Worm (Caenorhabditis elegans) whole organism, L4 larva: ENCODE results near the gene C16C4.17.

ENCODE experiments used
- D1046.2 ChIP-seq: fragments of 200-800 bp; sonication (Bioruptor generic); IDR thresholded peaks from 2 replicates; pipeline ENCODE4 v1.3.6; 2022; ENCODE audit warnings: missing genetic modification characterization, missing compliant biosample characterization
- R02D3.7 ChIP-seq: fragments of 150-350 bp; sonication (generic microtip); optimal IDR thresholded peaks from 3 replicates; lab custom pipeline; 2014; ENCODE audit warnings: missing biosample characterization, missing genetic modification characterization
- Y48G9A.11 ChIP-seq: fragments of 200-800 bp; sonication (Bioruptor generic); IDR thresholded peaks from 2 replicates; pipeline ENCODE4 v1.3.6; 2022; ENCODE audit warnings: missing genetic modification reagents, missing genetic modification characterization, missing compliant biosample characterization
- Y75B8A.6 ChIP-seq: fragments of 200-800 bp; sonication (Bioruptor generic); IDR thresholded peaks from 2 replicates; pipeline ENCODE4 v1.3.6; 2022; ENCODE audit warnings: missing genetic modification reagents, missing genetic modification characterization, missing compliant biosample characterization
- ZK337.2 ChIP-seq: fragments of 200-800 bp; sonication (Bioruptor generic); IDR thresholded peaks from 2 replicates; pipeline ENCODE4 v1.3.6; 2022; ENCODE audit warnings: missing genetic modification reagents, missing genetic modification characterization, missing compliant biosample characterization
- aha-1 ChIP-seq: fragments of 150-350 bp; peaks from one replicate; lab custom pipeline; 2014; ENCODE audit warnings: missing biosample characterization, missing genetic modification characterization
- aly-2 ChIP-seq: sonication (generic microtip); optimal IDR thresholded peaks from 2 replicates; lab custom pipeline; 2018; ENCODE audit warnings: missing biosample characterization, missing genetic modification characterization
- ceh-28 ChIP-seq: fragments of 150-350 bp; optimal IDR thresholded peaks from 2 replicates; lab custom pipeline; 2014; ENCODE audit warnings: missing biosample characterization, missing genetic modification reagents, missing genetic modification characterization
- daf-16 ChIP-seq, 3 experiments: sonication (generic microtip); optimal IDR thresholded peaks; 2 replicates each; lab custom pipeline; 2016 to 2017; ENCODE audit warnings: missing genetic modification characterization in 3 of 3, missing genetic modification reagents in 3 of 3, mild to moderate bottlenecking in 2 of 3, missing compliant biosample characterization in 2 of 3, missing biosample characterization in 1 of 3, moderate library complexity in 1 of 3
- daf-19 ChIP-seq: fragments of 200-800 bp; sonication (Bioruptor generic); conservative IDR thresholded peaks from 2 replicates; pipeline ENCODE4 v1.3.6; 2022; ENCODE audit warnings: missing genetic modification characterization, missing compliant biosample characterization
- daf-8 ChIP-seq: fragments of 200-800 bp; sonication (Bioruptor generic); IDR thresholded peaks from 2 replicates; pipeline ENCODE4 v1.3.6; 2022; ENCODE audit warnings: missing genetic modification characterization, missing compliant biosample characterization
- dmd-6 ChIP-seq: fragments of 200-800 bp; sonication (Bioruptor generic); IDR thresholded peaks from 2 replicates; pipeline ENCODE4 v1.3.6; 2022; ENCODE audit warnings: missing genetic modification reagents, missing genetic modification characterization, missing compliant biosample characterization
- dmd-9 ChIP-seq: fragments of 200-800 bp; sonication (Bioruptor generic); IDR thresholded peaks from 2 replicates; pipeline ENCODE4 v1.3.6; 2022; ENCODE audit warnings: missing genetic modification reagents, missing genetic modification characterization, missing compliant biosample characterization
- duxl-1 ChIP-seq: sonication (generic microtip); optimal IDR thresholded peaks from 2 replicates; lab custom pipeline; 2016; ENCODE audit warnings: mild to moderate bottlenecking, missing genetic modification characterization, moderate library complexity, missing compliant biosample characterization; ENCODE audit not compliant: poor library complexity
- dve-1 ChIP-seq: sonication (generic microtip); optimal IDR thresholded peaks from 2 replicates; lab custom pipeline; 2017; ENCODE audit warnings: antibody characterized with exemption, mild to moderate bottlenecking, missing genetic modification characterization, missing compliant biosample characterization; ENCODE audit not compliant: insufficient read depth
- fos-1 ChIP-seq: fragments of 150-350 bp; optimal IDR thresholded peaks from 2 replicates; lab custom pipeline; 2014; ENCODE audit warnings: missing biosample characterization, missing genetic modification characterization
- hlh-11 ChIP-seq: fragments of 200-800 bp; sonication (Bioruptor generic); optimal IDR thresholded peaks from 2 replicates; lab custom pipeline; 2018; ENCODE audit warnings: mild to moderate bottlenecking, missing genetic modification characterization, missing compliant biosample characterization
- hlh-30 ChIP-seq: sonication (generic microtip); optimal IDR thresholded peaks from 2 replicates; lab custom pipeline; 2017; ENCODE audit warnings: antibody characterized with exemption, mild to moderate bottlenecking, missing genetic modification characterization, missing compliant biosample characterization; ENCODE audit not compliant: insufficient read depth
- lin-1 ChIP-seq: fragments of 200-800 bp; sonication (Bioruptor generic); IDR thresholded peaks from 2 replicates; pipeline ENCODE4 v1.3.6; 2022; ENCODE audit warnings: missing genetic modification reagents, missing genetic modification characterization, missing compliant biosample characterization
- lin-13 ChIP-seq: fragments of 150-350 bp; optimal IDR thresholded peaks from 2 replicates; lab custom pipeline; 2014; ENCODE audit warnings: missing biosample characterization, missing genetic modification reagents, missing genetic modification characterization
- lin-38 ChIP-seq: fragments of 200-800 bp; sonication (Bioruptor generic); IDR thresholded peaks from 2 replicates; pipeline ENCODE4 v1.3.6; 2022; ENCODE audit warnings: missing genetic modification reagents, missing genetic modification characterization, missing compliant biosample characterization
- madf-5 ChIP-seq, 2 experiments: fragments of 200-800 bp; sonication (Bioruptor generic); IDR thresholded peaks; 2 replicates each; pipeline ENCODE4 v1.3.6; 2022; ENCODE audit warnings: missing compliant biosample characterization in 2 of 2, missing genetic modification characterization in 2 of 2
- mdt-29 ChIP-seq: fragments of 200-800 bp; sonication (Bioruptor generic); IDR thresholded peaks from 2 replicates; pipeline ENCODE4 v1.3.6; 2022; ENCODE audit warnings: missing genetic modification reagents, missing genetic modification characterization, missing compliant biosample characterization
- mes-2 ChIP-seq: sonication (generic microtip); optimal IDR thresholded peaks from 2 replicates; lab custom pipeline; 2016; ENCODE audit warnings: missing genotype, mild to moderate bottlenecking, missing genetic modification characterization, missing compliant biosample characterization; ENCODE audit not compliant: poor library complexity, severe bottlenecking
- mxl-2 ChIP-seq: fragments of 200-800 bp; sonication (Bioruptor generic); conservative IDR thresholded peaks from 2 replicates; pipeline ENCODE4 v1.3.6; 2022; ENCODE audit warnings: missing genetic modification reagents, missing genetic modification characterization, missing compliant biosample characterization
- nhr-10 ChIP-seq: fragments of 150-350 bp; optimal IDR thresholded peaks from 2 replicates; lab custom pipeline; 2014; ENCODE audit warnings: missing biosample characterization, missing genetic modification characterization
- nhr-102 ChIP-seq: sonication (generic microtip); optimal IDR thresholded peaks from 2 replicates; lab custom pipeline; 2016; ENCODE audit warnings: mild to moderate bottlenecking, missing genetic modification characterization, moderate library complexity, missing compliant biosample characterization
- nhr-111 ChIP-seq: fragments of 200-800 bp; sonication (Bioruptor generic); optimal IDR thresholded peaks from 2 replicates; lab custom pipeline; 2018; ENCODE audit warnings: mild to moderate bottlenecking, missing genetic modification characterization, missing compliant biosample characterization
- nhr-28 ChIP-seq: fragments of 150-350 bp; optimal IDR thresholded peaks from 2 replicates; lab custom pipeline; 2014; ENCODE audit warnings: missing biosample characterization, missing genetic modification characterization
- pha-4 ChIP-seq, 2 experiments: fragments of 150-350 bp in 1 of 2; fragments of 200-800 bp in 1 of 2; sonication (Bioruptor generic) in 1 of 2; IDR thresholded peaks in 1 of 2; optimal IDR thresholded peaks in 1 of 2; 2 replicates each; pipeline versions ENCODE4 v1.3.6 to Lab custom; 2014 to 2022; ENCODE audit warnings: missing genetic modification characterization in 2 of 2, missing genetic modification reagents in 2 of 2, missing biosample characterization in 1 of 2, missing compliant biosample characterization in 1 of 2
- php-3 ChIP-seq: fragments of 200-800 bp; sonication (Bioruptor generic); IDR thresholded peaks from 2 replicates; pipeline ENCODE4 v1.3.6; 2022; ENCODE audit warnings: missing genetic modification reagents, missing genetic modification characterization, missing compliant biosample characterization
- pqm-1 ChIP-seq: sonication (generic microtip); optimal IDR thresholded peaks from 2 replicates; lab custom pipeline; 2017; ENCODE audit warnings: missing biosample characterization, missing genetic modification characterization
- saeg-2 ChIP-seq: fragments of 200-800 bp; sonication (Bioruptor generic); IDR thresholded peaks from 2 replicates; pipeline ENCODE4 v1.3.6; 2022; ENCODE audit warnings: missing genetic modification reagents, missing genetic modification characterization, missing compliant biosample characterization
- snpc-1.2 ChIP-seq: fragments of 200-800 bp; sonication (Bioruptor generic); IDR thresholded peaks from 2 replicates; pipeline ENCODE4 v1.3.6; 2022; ENCODE audit warnings: missing genetic modification reagents, missing genetic modification characterization, missing compliant biosample characterization
- snpc-4 ChIP-seq: fragments of 150-350 bp; optimal IDR thresholded peaks from 2 replicates; lab custom pipeline; 2014; ENCODE audit warnings: missing biosample characterization, missing genetic modification characterization
- spr-3 ChIP-seq: fragments of 200-800 bp; sonication (Bioruptor generic); optimal IDR thresholded peaks from 2 replicates; lab custom pipeline; 2018; ENCODE audit warnings: mild to moderate bottlenecking, missing genetic modification characterization, missing compliant biosample characterization
- tag-97 ChIP-seq: fragments of 200-800 bp; sonication (Bioruptor generic); IDR thresholded peaks from 2 replicates; pipeline ENCODE4 v1.3.6; 2022; ENCODE audit warnings: missing genetic modification characterization, missing compliant biosample characterization
- tra-1 ChIP-seq: fragments of 200-800 bp; sonication (Bioruptor generic); IDR thresholded peaks from 2 replicates; pipeline ENCODE4 v1.3.6; 2022; ENCODE audit warnings: missing genetic modification reagents, missing genetic modification characterization, missing compliant biosample characterization
- unc-130 ChIP-seq: sonication (generic microtip); optimal IDR thresholded peaks from 2 replicates; lab custom pipeline; 2016; ENCODE audit warnings: missing genetic modification reagents, missing genetic modification characterization, missing compliant biosample characterization
- zag-1 ChIP-seq: fragments of 150-350 bp; optimal IDR thresholded peaks from 2 replicates; lab custom pipeline; 2014; ENCODE audit warnings: missing biosample characterization, missing genetic modification characterization
- zfp-3 ChIP-seq: fragments of 200-800 bp; sonication (Bioruptor generic); conservative IDR thresholded peaks from 2 replicates; pipeline ENCODE4 v1.3.6; 2022; ENCODE audit warnings: missing genetic modification reagents, missing genetic modification characterization, missing compliant biosample characterization
- ztf-11 ChIP-seq: fragments of 150-350 bp; optimal IDR thresholded peaks from 2 replicates; lab custom pipeline; 2014; ENCODE audit warnings: missing biosample characterization, missing genetic modification characterization

C16C4.17 gene

DNA sequence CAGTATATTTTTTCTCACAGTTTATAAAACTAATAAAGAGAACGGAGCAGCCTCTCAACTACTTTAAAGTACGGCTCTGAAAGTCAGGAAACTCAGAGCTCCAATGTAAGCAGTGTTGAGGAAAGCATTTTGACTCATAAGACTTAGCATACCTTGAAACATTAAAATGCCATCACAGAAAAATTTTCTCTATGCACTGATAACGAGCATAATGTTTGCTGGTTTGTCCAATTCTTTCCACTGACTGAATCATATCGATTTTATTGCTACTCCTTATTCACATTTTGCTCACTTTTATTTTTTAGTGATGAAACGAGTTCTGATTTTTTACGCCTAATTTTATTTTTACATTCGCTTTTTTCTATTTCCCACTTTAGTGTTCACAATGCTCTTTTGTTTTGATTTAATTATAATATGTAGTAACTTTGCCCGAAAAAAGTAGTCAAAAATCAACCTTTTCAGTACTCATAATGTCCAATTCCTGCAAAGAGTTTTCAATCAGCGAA is 32.4 kb upstream of the C16C4.17 start, which contains the start of gene math-39:
math-39 (plus strand) TSS at position 456 of the 506 bp plus-strand sequence.
- TF ChIP-seq saeg-2 (GFP tag; lab: Robert Waterston, UW): no peak
- peak; percentile 10 for TF ChIP-seq nhr-28 (tag; lab: Kevin White, UChicago)
- TF ChIP-seq pqm-1 (tag; lab: Kevin White, UChicago): peak; percentile 40
- TF ChIP-seq nhr-102: no peak
- TF ChIP-seq fos-1: no peak
- TF ChIP-seq nhr-10 (tag; lab: Kevin White, UChicago): no peak

DNA sequence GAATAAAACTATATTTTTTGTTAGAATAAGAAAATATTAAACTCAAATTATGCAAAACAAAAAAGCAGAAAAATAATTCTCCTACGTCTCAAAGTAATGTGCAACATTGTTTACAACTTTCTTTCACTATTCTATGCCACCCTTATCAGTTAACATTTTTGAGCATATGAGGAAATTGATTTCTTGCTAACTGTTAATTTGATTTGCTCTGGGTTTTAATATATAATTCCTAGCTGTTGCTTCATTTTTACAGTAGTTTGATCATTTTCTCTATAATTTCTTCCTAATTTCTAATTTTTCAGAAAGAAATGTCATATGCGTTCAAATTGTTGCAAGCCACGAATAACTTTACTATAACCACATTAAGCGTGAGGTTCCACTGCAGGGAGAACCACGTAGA is 28.2 kb upstream of the C16C4.17 start, which contains the start of gene T08E11.1:
T08E11.1 (plus strand) TSS at position 301 of the 400 bp plus-strand sequence.
- TF ChIP-seq unc-130 (GFP tag; lab: Kevin White, UChicago) (no peak), zag-1 (tag; lab: Kevin White, UChicago) (no peak), tra-1 (no peak), pha-4 (GFP tag; IDR thresholded peaks at IDR 0.05; lab: Robert Waterston, UW) (no peak), pha-4 (tag; optimal IDR thresholded peaks at IDR 0.05; lab: Kevin White, UChicago) (no peak), snpc-4 (no peak), madf-5 (GFP tag; IDR thresholded peaks at IDR 0.05; lab: Robert Waterston, UW) (no peak), daf-16 (GFP tag; optimal IDR thresholded peaks at IDR 0.05; lab: Kevin White, UChicago) (no peak), daf-16 (tag; optimal IDR thresholded peaks at IDR 0.05; lab: Kevin White, UChicago) (peak; percentile 21)

DNA sequence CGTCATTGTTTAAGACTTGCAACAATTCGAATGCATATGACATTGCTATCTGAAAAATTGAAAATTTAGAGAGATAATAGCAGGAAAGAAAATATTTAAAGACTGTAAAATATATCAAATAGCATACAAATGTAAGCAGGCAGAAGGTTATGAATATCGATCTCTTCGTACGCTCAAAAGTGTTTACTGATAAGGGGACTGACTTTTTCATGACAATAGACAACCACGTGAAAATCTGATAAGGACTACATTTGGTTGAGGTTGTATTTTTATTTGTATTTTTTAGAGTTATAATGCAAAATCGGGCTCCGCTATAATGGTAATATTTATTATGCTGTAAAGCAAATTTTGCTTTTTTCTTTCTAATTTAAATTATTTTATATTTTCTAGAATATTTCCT is 21.5 kb upstream of the C16C4.17 start, which contains the start of the genes C52E2.5 and C52E2.4:
C52E2.5 (minus strand) TSS at position 43 of the 400 bp plus-strand sequence.
C52E2.4 (plus strand) TSS at position 252 of the 400 bp plus-strand sequence.
- no peak for TF ChIP-seq snpc-1.2 (GFP tag; lab: Robert Waterston, UW)
- TF ChIP-seq dmd-9 (GFP tag; lab: Robert Waterston, UW): no peak
- no peak for TF ChIP-seq nhr-111 (GFP tag; lab: Kevin White, UChicago)
- TF ChIP-seq daf-16 (GFP tag; optimal IDR thresholded peaks at IDR 0.05; lab: Kevin White, UChicago): no peak
- peak; percentile 96 for TF ChIP-seq daf-16 (tag; optimal IDR thresholded peaks at IDR 0.05; lab: Kevin White, UChicago)
- TF ChIP-seq duxl-1 (tag; lab: Kevin White, UChicago): peak; percentile 49
- no peak for TF ChIP-seq D1046.2 (GFP tag; lab: Robert Waterston, UW)
- 0 out of 2 replicates have a peak, but pooled peaks have one; percentile 29 for TF ChIP-seq php-3 (GFP tag; lab: Robert Waterston, UW)
- no peak for TF ChIP-seq daf-19 (GFP tag; lab: Robert Waterston, UW)
- TF ChIP-seq nhr-28 (tag; lab: Kevin White, UChicago): peak; percentile 82
- TF ChIP-seq hlh-11 (tag; lab: Kevin White, UChicago): no peak
- TF ChIP-seq hlh-30 (tag; lab: Kevin White, UChicago): peak; percentile 33
- TF ChIP-seq mes-2: no peak
- no peak for TF ChIP-seq Y75B8A.6 (GFP tag; lab: Robert Waterston, UW)
- no peak for TF ChIP-seq ZK337.2 (GFP tag; lab: Robert Waterston, UW)
- TF ChIP-seq aly-2 (tag; lab: Kevin White, UChicago): no peak
- TF ChIP-seq ceh-28 (tag; lab: Kevin White, UChicago): no peak
- no peak for TF ChIP-seq R02D3.7 (tag; lab: Kevin White, UChicago)
- no peak for TF ChIP-seq mdt-29 (GFP tag; lab: Robert Waterston, UW)
- no peak for TF ChIP-seq spr-3
- TF ChIP-seq zfp-3 (GFP tag; lab: Robert Waterston, UW): no peak
- TF ChIP-seq tag-97 (GFP tag; lab: Robert Waterston, UW): no peak
- peak; percentile 87 for TF ChIP-seq pqm-1 (tag; lab: Kevin White, UChicago)
- no peak for TF ChIP-seq ztf-11
- no peak for TF ChIP-seq daf-8 (GFP tag; lab: Robert Waterston, UW)
- TF ChIP-seq lin-1: no peak
- TF ChIP-seq Y48G9A.11 (GFP tag; lab: Robert Waterston, UW): no peak
- peak; percentile 58 for TF ChIP-seq dve-1 (tag; lab: Kevin White, UChicago)
- no peak for TF ChIP-seq mxl-2 (GFP tag; lab: Robert Waterston, UW)
- no peak for TF ChIP-seq lin-13
- peak; percentile 64 for TF ChIP-seq dmd-6 (GFP tag; lab: Robert Waterston, UW)
- no peak for TF ChIP-seq aha-1
- no peak for TF ChIP-seq lin-38 (GFP tag; lab: Robert Waterston, UW)
- TF ChIP-seq, all 104 proteins: peak for 8
